Fruit fly (Drosophila melanogaster) whole organism, pupa: ENCODE data around the gene Lamtor4.

ENCODE experiments used
- CG17806 ChIP-seq: fragments of 200-800 bp; sonication (Bioruptor generic); optimal IDR thresholded peaks from 2 replicates; lab custom pipeline; 2018; ENCODE audit warnings: missing biosample characterization, mild to moderate bottlenecking, missing genetic modification characterization, moderate library complexity
- EcR ChIP-seq: fragments of 200-800 bp; sonication (Bioruptor generic); optimal IDR thresholded peaks from 3 replicates; lab custom pipeline; 2019; ENCODE audit warnings: missing biosample characterization, missing genetic modification characterization, mild to moderate bottlenecking, moderate library complexity, missing genetic modification reagents
- Ets98B ChIP-seq: fragments of 200-800 bp; sonication (Bioruptor generic); IDR thresholded peaks from 2 replicates; pipeline ENCODE4 v1.3.6; 2022; ENCODE audit warnings: missing biosample characterization, missing genetic modification characterization

- no peak for TF ChIP-seq EcR
- peak; percentile 54 for TF ChIP-seq Ets98B (GFP tag; lab: Robert Waterston, UW)
- peak; percentile 66 for TF ChIP-seq CG17806
Observed at dm6 chr3L:3868014-3868413, 28.7 kb upstream of the Lamtor4 start.
